Fruit fly (Drosophila melanogaster) whole organism, embryonic: ENCODE data around the gene CG2147.

Experiments
- BEAF-32 ChIP-seq: fragments of 200-800 bp; sonication (Bioruptor generic); optimal IDR thresholded peaks from 3 replicates; lab custom pipeline; 2017; ENCODE audit warnings: missing biosample characterization, missing genetic modification characterization, mild to moderate bottlenecking, moderate library complexity, missing genetic modification reagents
- Bgb ChIP-seq: fragments of 200-800 bp; sonication (Bioruptor generic); IDR thresholded peaks from 2 replicates; pipeline ENCODE4 v1.3.6; 2022; ENCODE audit warnings: missing biosample characterization, missing genetic modification characterization; ENCODE audit not compliant: partially characterized antibody
- BtbVII ChIP-seq: fragments of 200-800 bp; sonication (Bioruptor generic); optimal IDR thresholded peaks from 3 replicates; lab custom pipeline; 2017; ENCODE audit warnings: missing biosample characterization, mild to moderate bottlenecking, missing genetic modification characterization
- CG10979 ChIP-seq: fragments of 200-800 bp; sonication (Bioruptor generic); optimal IDR thresholded peaks from 2 replicates; lab custom pipeline; 2018; ENCODE audit warnings: missing biosample characterization, mild to moderate bottlenecking, missing genetic modification characterization, moderate library complexity
- CG12769 ChIP-seq: fragments of 200-800 bp; sonication (Bioruptor generic); optimal IDR thresholded peaks from 2 replicates; lab custom pipeline; 2019; ENCODE audit warnings: missing biosample characterization, mild to moderate bottlenecking, missing genetic modification characterization, moderate library complexity
- CG14860 ChIP-seq: fragments of 200-800 bp; sonication (Bioruptor generic); IDR thresholded peaks from 3 replicates; pipeline ENCODE4 v1.3.6; 2022; ENCODE audit warnings: missing biosample characterization, missing genetic modification characterization; ENCODE audit not compliant: partially characterized antibody
- CG15514 ChIP-seq: fragments of 200-800 bp; sonication (Bioruptor generic); optimal IDR thresholded peaks from 3 replicates; lab custom pipeline; 2017; ENCODE audit warnings: missing biosample characterization, missing genetic modification characterization, mild to moderate bottlenecking, moderate library complexity, missing genetic modification reagents
- CG15696 ChIP-seq: fragments of 200-800 bp; sonication (Bioruptor generic); optimal IDR thresholded peaks from 2 replicates; lab custom pipeline; 2019; ENCODE audit warnings: missing biosample characterization, mild to moderate bottlenecking, missing genetic modification characterization, moderate library complexity
- CG1603 ChIP-seq: fragments of 200-800 bp; sonication (Bioruptor generic); optimal IDR thresholded peaks from 2 replicates; lab custom pipeline; 2019; ENCODE audit warnings: missing biosample characterization, mild to moderate bottlenecking, missing genetic modification characterization, moderate library complexity
- CG18599 ChIP-seq: fragments of 200-800 bp; sonication (Bioruptor generic); optimal IDR thresholded peaks from 3 replicates; lab custom pipeline; 2017; ENCODE audit warnings: missing biosample characterization, missing genetic modification characterization, mild to moderate bottlenecking, moderate library complexity, missing genetic modification reagents
- CG2202 ChIP-seq: fragments of 200-800 bp; sonication (Bioruptor generic); optimal IDR thresholded peaks from 2 replicates; lab custom pipeline; 2018; ENCODE audit warnings: missing biosample characterization, mild to moderate bottlenecking, missing genetic modification characterization
- CG2678 ChIP-seq: fragments of 200-800 bp; sonication (Bioruptor generic); optimal IDR thresholded peaks from 3 replicates; lab custom pipeline; 2019; ENCODE audit warnings: missing biosample characterization, mild to moderate bottlenecking, missing genetic modification characterization, moderate library complexity
- CG32532 ChIP-seq: fragments of 200-800 bp; sonication (Bioruptor generic); IDR thresholded peaks from 2 replicates; pipeline ENCODE4 v1.3.6; 2022; ENCODE audit warnings: missing biosample characterization, missing genetic modification characterization
- CG34224 ChIP-seq: fragments of 200-800 bp; sonication (Bioruptor generic); IDR thresholded peaks from 3 replicates; pipeline ENCODE4 v1.3.6; 2022; ENCODE audit warnings: missing biosample characterization, missing genetic modification characterization; ENCODE audit not compliant: partially characterized antibody
- CG4854 ChIP-seq: fragments of 200-800 bp; sonication (Bioruptor generic); optimal IDR thresholded peaks from 2 replicates; lab custom pipeline; 2016; ENCODE audit warnings: missing biosample characterization, missing genetic modification characterization, inconsistent platforms
- CG5180 ChIP-seq: fragments of 200-800 bp; sonication (Bioruptor generic); optimal IDR thresholded peaks from 3 replicates; lab custom pipeline; 2017; ENCODE audit warnings: missing biosample characterization, missing genetic modification characterization, mild to moderate bottlenecking, moderate library complexity, missing genetic modification reagents
- CG6791 ChIP-seq: fragments of 200-800 bp; sonication (Bioruptor generic); IDR thresholded peaks from 3 replicates; pipeline ENCODE4 v1.3.6; 2022; ENCODE audit warnings: missing biosample characterization, missing genetic modification characterization; ENCODE audit not compliant: partially characterized antibody
- CG9609 ChIP-seq: fragments of 200-800 bp; sonication (Bioruptor generic); optimal IDR thresholded peaks from 3 replicates; lab custom pipeline; 2016; ENCODE audit warnings: missing biosample characterization, missing genetic modification characterization
- Chrac-16 ChIP-seq: fragments of 200-800 bp; sonication (Bioruptor generic); optimal IDR thresholded peaks from 3 replicates; lab custom pipeline; 2016; ENCODE audit warnings: missing biosample characterization, missing genetic modification characterization
- Dp ChIP-seq: fragments of 200-800 bp; sonication (Bioruptor generic); optimal IDR thresholded peaks from 2 replicates; lab custom pipeline; 2018; ENCODE audit warnings: missing biosample characterization, mild to moderate bottlenecking, missing genetic modification characterization, moderate library complexity
- Dref ChIP-seq: fragments of 200-800 bp; sonication (Bioruptor generic); IDR thresholded peaks from 2 replicates; pipeline ENCODE4 v1.3.6; 2022; ENCODE audit warnings: missing biosample characterization, missing genetic modification characterization
- Fer1 ChIP-seq: fragments of 200-800 bp; sonication (Bioruptor generic); optimal IDR thresholded peaks from 2 replicates; lab custom pipeline; 2017; ENCODE audit warnings: missing biosample characterization, mild to moderate bottlenecking, missing genetic modification characterization
- Hmr ChIP-seq: fragments of 200-800 bp; sonication (Bioruptor generic); optimal IDR thresholded peaks from 3 replicates; lab custom pipeline; 2017; ENCODE audit warnings: mild to moderate bottlenecking, missing biosample characterization, missing genetic modification reagents, missing genetic modification characterization
- Hsf ChIP-seq: fragments of 200-800 bp; sonication (Bioruptor generic); optimal IDR thresholded peaks from 3 replicates; lab custom pipeline; 2016; ENCODE audit warnings: missing biosample characterization, missing genetic modification characterization
- Meics ChIP-seq: fragments of 200-800 bp; sonication (Bioruptor generic); optimal IDR thresholded peaks from 2 replicates; lab custom pipeline; 2017; ENCODE audit warnings: missing biosample characterization, mild to moderate bottlenecking, missing genetic modification characterization
- ac ChIP-seq: fragments of 200-800 bp; sonication (Bioruptor generic); optimal IDR thresholded peaks from 3 replicates; lab custom pipeline; 2017; ENCODE audit warnings: missing biosample characterization, mild to moderate bottlenecking, missing genetic modification characterization
- aop ChIP-seq: fragments of 200-800 bp; sonication (Bioruptor generic); IDR thresholded peaks from 2 replicates; pipeline ENCODE4 v1.3.6; 2022; ENCODE audit warnings: missing biosample characterization, missing genetic modification characterization
- bbx ChIP-seq: fragments of 200-800 bp; sonication (Bioruptor generic); IDR thresholded peaks from 2 replicates; pipeline ENCODE4 v1.3.6; 2022; ENCODE audit warnings: missing biosample characterization, missing genetic modification characterization; ENCODE audit not compliant: partially characterized antibody
- crp ChIP-seq, 2 experiments: fragments of 200-800 bp; sonication (Bioruptor generic); optimal IDR thresholded peaks; 2 replicates in 1 of 2; 3 replicates in 1 of 2; lab custom pipeline; 2017; ENCODE audit warnings: missing biosample characterization in 2 of 2, missing genetic modification characterization in 2 of 2, mild to moderate bottlenecking in 1 of 2, moderate library complexity in 1 of 2
- gfzf ChIP-seq: fragments of 200-800 bp; sonication (Bioruptor generic); optimal IDR thresholded peaks from 2 replicates; lab custom pipeline; 2016; ENCODE audit warnings: missing biosample characterization, mild to moderate bottlenecking, missing genetic modification characterization, moderate library complexity
- grau ChIP-seq: fragments of 200-800 bp; optimal IDR thresholded peaks from 3 replicates; lab custom pipeline; 2019; ENCODE audit warnings: missing biosample characterization, mild to moderate bottlenecking, missing genetic modification characterization, moderate library complexity
- grn ChIP-seq: fragments of 200-800 bp; sonication (Bioruptor generic); optimal IDR thresholded peaks from 3 replicates; lab custom pipeline; 2017; ENCODE audit warnings: missing biosample characterization, missing genetic modification characterization
- hkb ChIP-seq, 2 experiments: fragments of 200-800 bp in 1 of 2; fragments of >200 bp in 1 of 2; sonication (Bioruptor generic) in 1 of 2; IDR thresholded peaks in 1 of 2; optimal IDR thresholded peaks in 1 of 2; 2 replicates each; pipeline versions ENCODE4 v1.3.6 to Lab custom; 2017 to 2022; ENCODE audit warnings: missing biosample characterization in 1 of 2, missing genetic modification characterization in 1 of 2
- mam ChIP-seq: fragments of 200-800 bp; sonication (Bioruptor generic); optimal IDR thresholded peaks from 3 replicates; lab custom pipeline; 2016; ENCODE audit warnings: missing biosample characterization, missing genetic modification characterization
- nerfin-1 ChIP-seq: fragments of 200-800 bp; sonication (Bioruptor generic); optimal IDR thresholded peaks from 3 replicates; lab custom pipeline; 2019; ENCODE audit warnings: missing biosample characterization, mild to moderate bottlenecking, missing genetic modification characterization, moderate library complexity
- phol ChIP-seq: fragments of 200-800 bp; sonication (Bioruptor generic); optimal IDR thresholded peaks from 3 replicates; lab custom pipeline; 2018; ENCODE audit warnings: missing biosample characterization, mild to moderate bottlenecking, missing genetic modification characterization, moderate library complexity
- rib ChIP-seq: fragments of 200-800 bp; sonication (Bioruptor generic); IDR thresholded peaks from 2 replicates; pipeline ENCODE4 v1.3.6; 2022; ENCODE audit warnings: missing biosample characterization, missing genetic modification characterization
- sc ChIP-seq, 3 experiments: fragments of >200 bp in 2 of 3; fragments of 200-800 bp in 1 of 3; sonication (Bioruptor generic) in 1 of 3; optimal IDR thresholded peaks; 2 replicates in 2 of 3; 3 replicates in 1 of 3; lab custom pipeline; 2017; ENCODE audit warnings: mild to moderate bottlenecking in 1 of 3, missing biosample characterization in 1 of 3, missing genetic modification characterization in 1 of 3, missing genetic modification reagents in 1 of 3
- scrt ChIP-seq: fragments of 200-800 bp; sonication (Bioruptor generic); optimal IDR thresholded peaks from 2 replicates; lab custom pipeline; 2018; ENCODE audit warnings: missing biosample characterization, mild to moderate bottlenecking, missing genetic modification characterization, moderate library complexity
- sd ChIP-seq: fragments of 200-800 bp; sonication (Bioruptor generic); optimal IDR thresholded peaks from 3 replicates; lab custom pipeline; 2018; ENCODE audit warnings: missing biosample characterization, mild to moderate bottlenecking, missing genetic modification characterization, moderate library complexity
- sqz ChIP-seq: fragments of 200-800 bp; sonication (Bioruptor generic); optimal IDR thresholded peaks from 3 replicates; lab custom pipeline; 2018; ENCODE audit warnings: missing biosample characterization, mild to moderate bottlenecking, missing genetic modification characterization
- stwl ChIP-seq: fragments of 200-800 bp; sonication (Bioruptor generic); optimal IDR thresholded peaks from 3 replicates; lab custom pipeline; 2018; ENCODE audit warnings: missing biosample characterization, mild to moderate bottlenecking, missing genetic modification characterization, moderate library complexity
- zen2 ChIP-seq: fragments of 200-800 bp; sonication (Bioruptor generic); IDR thresholded peaks from 3 replicates; pipeline ENCODE4 v1.3.6; 2022; ENCODE audit warnings: missing biosample characterization, missing genetic modification characterization; ENCODE audit not compliant: partially characterized antibody

CG2147 gene

dm6 chrX:8243251-8243650 lies 2.8 kb downstream of the CG2147 start (continued):
- peak; percentile 63 for TF ChIP-seq Dref
- TF ChIP-seq BEAF-32 (GFP tag; lab: Kevin White, UChicago): peak; percentile 30
- TF ChIP-seq CG6791 (GFP tag; lab: Robert Waterston, UW): peak; percentile 45; the same call in 1 of the 3 replicates
- peak; percentile 80 for TF ChIP-seq CG5180 (GFP tag; lab: Kevin White, UChicago)
- TF ChIP-seq gfzf: peak; percentile 42
- TF ChIP-seq Chrac-16 (GFP tag; lab: Kevin White, UChicago): no peak
- TF ChIP-seq Bgb (GFP tag; lab: Robert Waterston, UW): peak; percentile 20; the same call in 1 of the 2 replicates
- peak; percentile 36; the same call in 1 of the 2 replicates for TF ChIP-seq bbx (GFP tag; lab: Robert Waterston, UW)
- TF ChIP-seq CG4854: no peak
- TF ChIP-seq zen2 (GFP tag; lab: Robert Waterston, UW): 0 out of 3 replicates have a peak, but pooled peaks have one; percentile 33
- peak; percentile 21 for TF ChIP-seq CG18599 (GFP tag; lab: Kevin White, UChicago)
- peak in 1 of 2 experiments; percentile 29 for TF ChIP-seq crp (GFP tag; optimal IDR thresholded peaks at IDR 0.05; lab: Kevin White, UChicago)
- TF ChIP-seq Hsf: no peak
- TF ChIP-seq phol (tag; lab: Kevin White, UChicago): no peak
- peak; percentile 39; the same call in 2 of the 3 replicates for TF ChIP-seq CG34224 (GFP tag; lab: Robert Waterston, UW)
- peak; percentile 28 for TF ChIP-seq sd (tag; lab: Kevin White, UChicago)
- TF ChIP-seq Dp (GFP tag; lab: Kevin White, UChicago): peak; percentile 28
- no peak for TF ChIP-seq CG10979 (tag; lab: Kevin White, UChicago)
- TF ChIP-seq scrt (GFP tag; lab: Kevin White, UChicago): no peak

- TF ChIP-seq Dref: peak; percentile 46
- TF ChIP-seq sqz (GFP tag; lab: Kevin White, UChicago): no peak
- 0 out of 2 replicates have a peak, but pooled peaks have one; percentile 26 for TF ChIP-seq rib (GFP tag; lab: Robert Waterston, UW)
- peak; percentile 13 for TF ChIP-seq Hmr
- TF ChIP-seq CG2678: peak; percentile 58
- peak; percentile 13 for TF ChIP-seq mam (GFP tag; lab: Kevin White, UChicago)
- peak; percentile 10 for TF ChIP-seq Fer1 (GFP tag; lab: Kevin White, UChicago)
- TF ChIP-seq grn: peak; percentile 6
- peak; percentile 18 for TF ChIP-seq grau
- peak; percentile 15 for TF ChIP-seq CG12769
- TF ChIP-seq CG2202 (tag; lab: Kevin White, UChicago): no peak
- peak; percentile 57; the same call in 2 of the 3 replicates for TF ChIP-seq CG14860 (GFP tag; lab: Robert Waterston, UW)
- TF ChIP-seq ac (GFP tag; lab: Kevin White, UChicago): no peak
- TF ChIP-seq CG1603: peak; percentile 11
- peak; percentile 11 for TF ChIP-seq Meics
- TF ChIP-seq sc (optimal IDR thresholded peaks at IDR 0.05; lab: Kevin White, UChicago): no peak
- TF ChIP-seq sc (GFP tag; optimal IDR thresholded peaks at IDR 0.05; lab: Kevin White, UChicago): no peak
- TF ChIP-seq CG9609 (GFP tag; lab: Kevin White, UChicago): no peak
- TF ChIP-seq aop (GFP tag; lab: Robert Waterston, UW): no peak
- TF ChIP-seq CG32532 (GFP tag; lab: Robert Waterston, UW): peak; percentile 46; the same call in 1 of the 2 replicates
- no peak for TF ChIP-seq Bgb (GFP tag; lab: Robert Waterston, UW)
- TF ChIP-seq hkb (optimal IDR thresholded peaks at IDR 0.05; lab: Kevin White, UChicago): no peak
- 0 out of 2 replicates have a peak, but pooled peaks have one; percentile 36 for TF ChIP-seq hkb (GFP tag; IDR thresholded peaks at IDR 0.05; lab: Robert Waterston, UW)
- no peak for TF ChIP-seq nerfin-1
- peak; percentile 45 for TF ChIP-seq CG15514 (GFP tag; lab: Kevin White, UChicago)
- no peak for TF ChIP-seq CG15696 (tag; lab: Kevin White, UChicago)
- TF ChIP-seq stwl (tag; lab: Kevin White, UChicago): peak; percentile 15
- peak; percentile 1 for TF ChIP-seq BtbVII (GFP tag; lab: Kevin White, UChicago)
These were observed 3.7 kb downstream of the CG2147 start, which contains the start of gene sni for dm6 chrX:8243966-8244895. Gene sni (minus strand): TSS chrX:8244016.
